Fruit fly (Drosophila melanogaster) whole organism, pupa: ENCODE data around the gene CG12877.

Experiments
- CG12605 ChIP-seq: fragments of 200-800 bp; sonication (Bioruptor generic); IDR thresholded peaks from 2 replicates; pipeline ENCODE4 v1.3.6; 2022; ENCODE audit warnings: missing biosample characterization, missing genetic modification characterization
- CG15710 ChIP-seq: fragments of 200-800 bp; sonication (Bioruptor generic); optimal IDR thresholded peaks from 2 replicates; lab custom pipeline; 2018; ENCODE audit warnings: missing biosample characterization, mild to moderate bottlenecking, missing genetic modification characterization, moderate library complexity
- CG4496 ChIP-seq: fragments of 200-800 bp; sonication (Bioruptor generic); IDR thresholded peaks from 3 replicates; pipeline ENCODE4 v1.3.6; 2022; ENCODE audit warnings: missing biosample characterization, missing genetic modification characterization
- CG8159 ChIP-seq: fragments of 200-800 bp; sonication (Bioruptor generic); optimal IDR thresholded peaks from 3 replicates; lab custom pipeline; 2018; ENCODE audit warnings: missing biosample characterization, mild to moderate bottlenecking, missing genetic modification characterization, moderate library complexity
- EcR ChIP-seq: fragments of 200-800 bp; sonication (Bioruptor generic); optimal IDR thresholded peaks from 3 replicates; lab custom pipeline; 2019; ENCODE audit warnings: missing biosample characterization, missing genetic modification characterization, mild to moderate bottlenecking, moderate library complexity, missing genetic modification reagents
- Pif1A ChIP-seq: fragments of 200-800 bp; sonication (Bioruptor generic); optimal IDR thresholded peaks from 3 replicates; lab custom pipeline; 2016; ENCODE audit warnings: missing biosample characterization, missing genetic modification characterization
- fd96Ca ChIP-seq: fragments of 200-800 bp; sonication (Bioruptor generic); IDR thresholded peaks from 3 replicates; pipeline ENCODE4 v1.3.6; 2022; ENCODE audit warnings: missing biosample characterization, missing genetic modification characterization
- gl ChIP-seq: fragments of 200-800 bp; sonication (Bioruptor generic); optimal IDR thresholded peaks from 2 replicates; lab custom pipeline; 2018; ENCODE audit warnings: missing biosample characterization, mild to moderate bottlenecking, missing genetic modification characterization

dm6 chr3R:27685074-27685473, 21.8 kb upstream of the CG12877 start:
- TF ChIP-seq EcR (GFP tag; lab: Kevin White, UChicago) = peak; percentile 20
- TF ChIP-seq CG8159 = no peak
- no peak for TF ChIP-seq CG12605 (GFP tag; lab: Robert Waterston, UW)
- no peak for TF ChIP-seq gl (tag; lab: Kevin White, UChicago)
- TF ChIP-seq CG15710 (tag; lab: Kevin White, UChicago) = no peak
- no peak for TF ChIP-seq CG4496 (GFP tag; lab: Robert Waterston, UW)
- no peak for TF ChIP-seq fd96Ca
- no peak for TF ChIP-seq Pif1A
